Worm (Caenorhabditis elegans) whole organism, midembryonic: Measurements from ENCODE around the gene F35H12.1.

ENCODE experiments used
- T22C8.4 ChIP-seq: fragments of 200-800 bp; sonication (Bioruptor generic); IDR thresholded peaks from 2 replicates; pipeline ENCODE4 v1.3.6; 2022; ENCODE audit warnings: missing genetic modification characterization, missing compliant biosample characterization
- cog-1 ChIP-seq: sonication (generic microtip); optimal IDR thresholded peaks from 2 replicates; lab custom pipeline; 2016; ENCODE audit warnings: missing genetic modification characterization, missing compliant biosample characterization
- flt-1 ChIP-seq: fragments of 200-800 bp; sonication (Bioruptor generic); IDR thresholded peaks from 2 replicates; pipeline ENCODE4 v1.3.6; 2022; ENCODE audit warnings: missing genetic modification characterization, missing compliant biosample characterization
- klf-2 ChIP-seq: fragments of 200-800 bp; sonication (Bioruptor generic); conservative IDR thresholded peaks from 2 replicates; pipeline ENCODE4 v1.3.6; 2022; ENCODE audit warnings: missing genetic modification reagents, missing genetic modification characterization, missing compliant biosample characterization
- med-1 ChIP-seq: sonication (generic microtip); optimal IDR thresholded peaks from 2 replicates; lab custom pipeline; 2017; ENCODE audit warnings: missing genetic modification characterization, mild to moderate bottlenecking, missing compliant biosample characterization, antibody characterized with exemption, missing genetic modification reagents; ENCODE audit not compliant: insufficient read depth
- ref-1 ChIP-seq: fragments of 200-800 bp; sonication (Bioruptor generic); conservative IDR thresholded peaks from 2 replicates; pipeline ENCODE4 v1.3.6; 2022; ENCODE audit warnings: missing genetic modification reagents, missing genetic modification characterization, missing compliant biosample characterization
- tab-1 ChIP-seq: fragments of 200-800 bp; sonication (Bioruptor generic); IDR thresholded peaks from 2 replicates; pipeline ENCODE4 v1.3.6; 2022; ENCODE audit warnings: missing genetic modification characterization, missing compliant biosample characterization
- ztf-23 ChIP-seq: fragments of 200-800 bp; sonication (Bioruptor generic); IDR thresholded peaks from 2 replicates; pipeline ENCODE4 v1.3.6; 2022; ENCODE audit warnings: missing genetic modification reagents, missing genetic modification characterization, missing compliant biosample characterization
- ztf-29 ChIP-seq: fragments of 200-800 bp; sonication (Bioruptor generic); IDR thresholded peaks from 2 replicates; pipeline ENCODE4 v1.3.6; 2022; ENCODE audit warnings: missing genetic modification reagents, missing genetic modification characterization, missing compliant biosample characterization

F35H12.1 gene

ce11 chrX:924495-925008 lies 9.1 kb upstream of the F35H12.1 start, which contains the start of the genes pifk-1 and tbc-11:
TSS of gene pifk-1 (minus strand) at chrX:924511.
TSS of gene tbc-11 (plus strand) at chrX:924958.
- no peak for TF ChIP-seq ref-1 (GFP tag; lab: Robert Waterston, UW)
- no peak for TF ChIP-seq med-1 (GFP tag; lab: Kevin White, UChicago)
- TF ChIP-seq klf-2: no peak
- no peak for TF ChIP-seq flt-1 (GFP tag; lab: Robert Waterston, UW)
- TF ChIP-seq tab-1 (GFP tag; lab: Robert Waterston, UW): no peak
- no peak for TF ChIP-seq ztf-29 (GFP tag; lab: Robert Waterston, UW)
- TF ChIP-seq cog-1 (tag; lab: Kevin White, UChicago): no peak
- TF ChIP-seq ztf-23 (GFP tag; lab: Robert Waterston, UW): no peak
- TF ChIP-seq T22C8.4 (GFP tag; lab: Robert Waterston, UW): no peak

ce11 chrX:926125-926524 lies 7.5 kb upstream of the F35H12.1 start:
- TF ChIP-seq cog-1 (tag; lab: Kevin White, UChicago): no peak

ce11 chrX:927632-928031 lies 6.0 kb upstream of the F35H12.1 start:
- TF ChIP-seq ztf-29 (GFP tag; lab: Robert Waterston, UW) (no peak), T22C8.4 (GFP tag; lab: Robert Waterston, UW) (no peak), flt-1 (GFP tag; lab: Robert Waterston, UW) (no peak), tab-1 (GFP tag; lab: Robert Waterston, UW) (no peak), med-1 (GFP tag; lab: Kevin White, UChicago) (no peak), cog-1 (tag; lab: Kevin White, UChicago) (no peak)

- TF ChIP-seq ztf-29 (GFP tag; lab: Robert Waterston, UW) (no peak), ztf-23 (GFP tag; lab: Robert Waterston, UW) (no peak), ref-1 (GFP tag; lab: Robert Waterston, UW) (no peak), klf-2 (no peak), flt-1 (GFP tag; lab: Robert Waterston, UW) (no peak), tab-1 (GFP tag; lab: Robert Waterston, UW) (no peak), cog-1 (tag; lab: Kevin White, UChicago) (no peak), med-1 (GFP tag; lab: Kevin White, UChicago) (no peak), T22C8.4 (GFP tag; lab: Robert Waterston, UW) (no peak)
Measured at ce11 chrX:932874-933273, 730 bp upstream of the F35H12.1 start.

- TF ChIP-seq ztf-23 (GFP tag; lab: Robert Waterston, UW) (no peak), ref-1 (GFP tag; lab: Robert Waterston, UW) (no peak), flt-1 (GFP tag; lab: Robert Waterston, UW) (no peak), klf-2 (no peak), ztf-29 (GFP tag; lab: Robert Waterston, UW) (no peak), cog-1 (tag; lab: Kevin White, UChicago) (no peak)
Measured at ce11 chrX:936013-936412, 2.4 kb downstream of the F35H12.1 start.

- no peak for TF ChIP-seq med-1 (GFP tag; lab: Kevin White, UChicago)
- no peak for TF ChIP-seq tab-1 (GFP tag; lab: Robert Waterston, UW)
- no peak for TF ChIP-seq ztf-29 (GFP tag; lab: Robert Waterston, UW)
- TF ChIP-seq T22C8.4 (GFP tag; lab: Robert Waterston, UW): no peak
- no peak for TF ChIP-seq cog-1 (tag; lab: Kevin White, UChicago)
- no peak for TF ChIP-seq klf-2
- TF ChIP-seq flt-1 (GFP tag; lab: Robert Waterston, UW): no peak
- no peak for TF ChIP-seq ztf-23 (GFP tag; lab: Robert Waterston, UW)
- TF ChIP-seq ref-1 (GFP tag; lab: Robert Waterston, UW): no peak
Measured at ce11 chrX:938269-938883, 4.8 kb downstream of the F35H12.1 start, which contains the start of gene F53H8.3. TSS of gene F53H8.3 (plus strand) at chrX:938543.

ce11 chrX:943698-944097 lies 10.1 kb downstream of the F35H12.1 start:
- TF ChIP-seq flt-1 (GFP tag; lab: Robert Waterston, UW): peak; percentile 17; the same call in 1 of the 2 replicates
- 0 out of 2 replicates have a peak, but pooled peaks have one; percentile 18 for TF ChIP-seq tab-1 (GFP tag; lab: Robert Waterston, UW)

ce11 chrX:945669-946068 lies 12.1 kb downstream of the F35H12.1 start:
- TF ChIP-seq flt-1 (GFP tag; lab: Robert Waterston, UW) (no peak), ztf-23 (GFP tag; lab: Robert Waterston, UW) (no peak), cog-1 (tag; lab: Kevin White, UChicago) (no peak), ref-1 (GFP tag; lab: Robert Waterston, UW) (no peak), med-1 (GFP tag; lab: Kevin White, UChicago) (no peak), ztf-29 (GFP tag; lab: Robert Waterston, UW) (no peak), tab-1 (GFP tag; lab: Robert Waterston, UW) (no peak), T22C8.4 (GFP tag; lab: Robert Waterston, UW) (no peak), klf-2 (no peak)

ce11 chrX:947885-948284 lies 14.3 kb downstream of the F35H12.1 start:
- TF ChIP-seq med-1 (GFP tag; lab: Kevin White, UChicago) (no peak), T22C8.4 (GFP tag; lab: Robert Waterston, UW) (no peak), ref-1 (GFP tag; lab: Robert Waterston, UW) (no peak), flt-1 (GFP tag; lab: Robert Waterston, UW) (no peak), ztf-29 (GFP tag; lab: Robert Waterston, UW) (no peak), cog-1 (tag; lab: Kevin White, UChicago) (no peak), klf-2 (no peak), tab-1 (GFP tag; lab: Robert Waterston, UW) (no peak), ztf-23 (GFP tag; lab: Robert Waterston, UW) (no peak)
